Fruit fly (Drosophila melanogaster): ENCODE results near the gene CG11836.

- TF ChIP-seq CG8478 (optimal IDR thresholded peaks at IDR 0.05) (no peak), psq (optimal IDR thresholded peaks at IDR 0.05) (no peak), Dll (optimal IDR thresholded peaks at IDR 0.05) (no peak)
Observed at dm6 chr3R:25032686-25033085, 38.2 kb upstream of the CG11836 start.
